Fruit fly (Drosophila melanogaster) Kc167 (cell line): ENCODE data around the gene Ilp6.

Source experiments
- h ChIP-seq: fragments of >200 bp; optimal IDR thresholded peaks from 3 replicates; lab custom pipeline; 2018; ENCODE audit warnings: missing external identifiers
- psq ChIP-seq: fragments of >200 bp; optimal IDR thresholded peaks from 2 replicates; lab custom pipeline; 2017; ENCODE audit warnings: missing external identifiers
- ttk ChIP-seq: sonication (Bioruptor generic); optimal IDR thresholded peaks from 2 replicates; lab custom pipeline; 2017; ENCODE audit warnings: missing external identifiers

dm6 chrX:2291023-2291422 lies 43.4 kb downstream of the Ilp6 start:
- no peak for TF ChIP-seq h
- TF ChIP-seq psq (lab: Kevin White, UChicago): no peak
- TF ChIP-seq ttk (lab: Kevin White, UChicago): no peak
